Worm (Caenorhabditis elegans) whole organism, L2 larva: ENCODE measurements around the gene fkb-1.

ENCODE experiments used
- ceh-82 ChIP-seq: fragments of 150-350 bp; optimal IDR thresholded peaks from 2 replicates; lab custom pipeline; 2014; ENCODE audit warnings: missing biosample characterization, missing genetic modification characterization
- elt-1 ChIP-seq: fragments of 150-350 bp; optimal IDR thresholded peaks from 2 replicates; lab custom pipeline; 2014; ENCODE audit warnings: missing biosample characterization, missing genetic modification characterization
- lsy-2 ChIP-seq, 2 experiments: fragments of 150-350 bp in 1 of 2; sonication (generic microtip) in 1 of 2; optimal IDR thresholded peaks; 2 replicates each; lab custom pipeline; 2014 to 2017; ENCODE audit warnings: missing biosample characterization in 2 of 2, missing genetic modification characterization in 2 of 2

Gene fkb-1

ce11 chrIV:11083609-11084008, 47.2 kb downstream of the fkb-1 start, which contains the start of gene klc-1:
klc-1 (plus strand) TSS chrIV:11083735.
- TF ChIP-seq ceh-82 (tag; lab: Kevin White, UChicago): no peak
- no peak for TF ChIP-seq elt-1 (tag; lab: Kevin White, UChicago)
- peak in 1 of 2 experiments; percentile 63 for TF ChIP-seq lsy-2 (tag; optimal IDR thresholded peaks at IDR 0.05; lab: Kevin White, UChicago)
